Worm (Caenorhabditis elegans): ENCODE measurements around the gene mcp-1.

DNA sequence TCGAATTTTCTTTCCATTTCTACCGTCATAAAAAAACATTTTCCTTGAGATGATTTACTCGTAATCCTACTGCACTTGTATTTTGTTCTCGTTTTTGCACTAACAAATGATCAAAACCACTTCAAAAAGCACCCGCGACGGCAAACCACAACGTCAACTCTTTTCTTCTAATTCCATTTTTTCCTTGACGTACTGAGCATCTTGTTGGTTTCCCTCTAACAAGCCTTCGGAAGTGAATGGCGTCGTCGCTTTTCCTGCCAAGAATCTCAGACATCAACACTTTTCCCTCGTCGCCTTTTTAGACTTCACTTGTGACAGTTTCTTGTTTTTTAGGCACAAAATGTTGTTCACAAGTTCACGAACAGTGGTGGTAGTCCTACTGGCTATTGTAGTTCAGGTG is 49.2 kb upstream of the mcp-1 start, which contains the start of gene C04E6.13:
- no peak for TF ChIP-seq ceh-20 (GFP tag; IDR thresholded peaks at IDR 0.05)
- TF ChIP-seq hlh-11 (tag; optimal IDR thresholded peaks at IDR 0.05): no peak
- TF ChIP-seq nhr-42 (GFP tag; IDR thresholded peaks at IDR 0.05): no peak
- TF ChIP-seq lsy-2 (tag; optimal IDR thresholded peaks at IDR 0.05): no peak
- TF ChIP-seq dve-1 (tag; optimal IDR thresholded peaks at IDR 0.05; ENCODE audit: insufficient read depth): no peak
- no peak for TF ChIP-seq ama-1 (optimal IDR thresholded peaks at IDR 0.05)

Measured in whole organism, L4 larva.